Fruit fly (Drosophila melanogaster): ENCODE results near the gene hwt.

Gene hwt

DNA sequence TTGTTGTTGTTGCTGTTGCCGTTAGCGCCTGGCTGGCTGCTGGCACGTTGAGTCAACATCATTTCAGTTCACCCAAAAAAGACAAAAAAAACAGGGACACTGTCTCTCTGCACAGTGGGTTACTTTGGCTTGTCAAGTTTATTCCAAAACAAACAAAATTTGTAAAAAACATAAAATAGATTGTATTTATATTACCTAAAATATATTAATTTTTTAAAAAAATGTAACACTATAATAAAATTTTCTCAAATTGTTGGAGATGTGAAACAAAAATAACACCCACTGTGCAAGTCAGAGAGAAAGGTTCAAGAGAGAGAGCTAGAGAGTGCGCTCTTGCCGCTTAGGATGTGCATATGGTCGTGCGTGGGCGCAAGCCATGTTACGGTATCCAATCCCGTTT lies 589 bp downstream of the hwt start (continued):
- TF ChIP-seq dmrt11E (tag; optimal IDR thresholded peaks at IDR 0.05) (peak; percentile 20), CG12659 (GFP tag; optimal IDR thresholded peaks at IDR 0.05) (peak; percentile 74), CG4424 (GFP tag; optimal IDR thresholded peaks at IDR 0.05) (peak; percentile 50), CG9817 (tag; optimal IDR thresholded peaks at IDR 0.05) (peak; percentile 82), B-H2 (GFP tag; optimal IDR thresholded peaks at IDR 0.05) (peak; percentile 93), CoRest (tag; optimal IDR thresholded peaks at IDR 0.05) (peak; percentile 73), emc (GFP tag; optimal IDR thresholded peaks at IDR 0.05) (no peak), NC2α (GFP tag; optimal IDR thresholded peaks at IDR 0.05) (no peak), D (optimal IDR thresholded peaks at IDR 0.05) (no peak), D (GFP tag; optimal IDR thresholded peaks at IDR 0.05) (peak; percentile 62), Xrp1 (GFP tag; IDR thresholded peaks at IDR 0.05) (peak; percentile 81), CTCF (GFP tag; optimal IDR thresholded peaks at IDR 0.05) (no peak), az2 (GFP tag; optimal IDR thresholded peaks at IDR 0.05) (peak; percentile 59), CG30431 (GFP tag; optimal IDR thresholded peaks at IDR 0.05) (peak; percentile 27), HmgZ (tag; optimal IDR thresholded peaks at IDR 0.05) (peak; percentile 78), CHES-1-like (GFP tag; optimal IDR thresholded peaks at IDR 0.05) (no peak), bsh (GFP tag; optimal IDR thresholded peaks at IDR 0.05) (peak in 1 of 2 experiments; percentile 77), CkIIα-i1 (GFP tag; IDR thresholded peaks at IDR 0.05) (no peak), CG14965 (GFP tag; optimal IDR thresholded peaks at IDR 0.05; ENCODE audit: borderline replicate concordance) (no peak), cwo (GFP tag; optimal IDR thresholded peaks at IDR 0.05) (peak; percentile 86), esg (GFP tag; conservative IDR thresholded peaks at IDR 0.05) (peak; percentile 73), CG3847 (GFP tag; IDR thresholded peaks at IDR 0.05) (peak; percentile 84), Hr3 (GFP tag; optimal IDR thresholded peaks at IDR 0.05) (peak; percentile 64), Oaz (GFP tag; IDR thresholded peaks at IDR 0.05) (peak; percentile 43; the same call in 1 of the 2 replicates), CG15011 (GFP tag; optimal IDR thresholded peaks at IDR 0.05) (peak; percentile 66), crc (GFP tag; optimal IDR thresholded peaks at IDR 0.05) (no peak), pan (optimal IDR thresholded peaks at IDR 0.05) (no peak), pan (GFP tag; optimal IDR thresholded peaks at IDR 0.05 in 1 of 2, IDR thresholded peaks at IDR 0.05 in 1 of 2) (peak in 1 of 2 experiments; percentile 85), CG11723 (GFP tag; optimal IDR thresholded peaks at IDR 0.05) (peak; percentile 42), CG9727 (GFP tag; optimal IDR thresholded peaks at IDR 0.05) (peak; percentile 73), row (GFP tag; IDR thresholded peaks at IDR 0.05) (peak; percentile 84), wor (GFP tag; IDR thresholded peaks at IDR 0.05) (0 out of 2 replicates have a peak, but pooled peaks have one; percentile 25), NFAT (GFP tag; IDR thresholded peaks at IDR 0.05) (peak; percentile 56; the same call in 1 of the 2 replicates), chm (GFP tag; IDR thresholded peaks at IDR 0.05) (peak; percentile 27; the same call in 1 of the 2 replicates), repo (GFP tag; optimal IDR thresholded peaks at IDR 0.05) (no peak), Six4 (GFP tag; optimal IDR thresholded peaks at IDR 0.05) (peak; percentile 21), Chrac-16 (GFP tag; optimal IDR thresholded peaks at IDR 0.05) (peak; percentile 46), peb (GFP tag; IDR thresholded peaks at IDR 0.05) (peak; percentile 39; the same call in 1 of the 2 replicates), tin (GFP tag; optimal IDR thresholded peaks at IDR 0.05) (peak; percentile 66), Sin3A (optimal IDR thresholded peaks at IDR 0.05) (no peak), CG14050 (GFP tag; IDR thresholded peaks at IDR 0.05) (peak; percentile 60), CG6791 (GFP tag; IDR thresholded peaks at IDR 0.05; ENCODE audit: partially characterized antibody) (no peak), grau (tag; optimal IDR thresholded peaks at IDR 0.05) (peak; percentile 87), CG18764 (GFP tag; optimal IDR thresholded peaks at IDR 0.05) (no peak), CG17568 (GFP tag; optimal IDR thresholded peaks at IDR 0.05) (peak; percentile 55), CG10209 (GFP tag; optimal IDR thresholded peaks at IDR 0.05) (peak; percentile 75), Hand (GFP tag; optimal IDR thresholded peaks at IDR 0.05) (peak; percentile 93), Ravus (GFP tag; IDR thresholded peaks at IDR 0.05) (peak; percentile 37), Abd-B (GFP tag; optimal IDR thresholded peaks at IDR 0.05) (peak; percentile 59), Max (GFP tag; optimal IDR thresholded peaks at IDR 0.05) (peak; percentile 48), Taf1 (GFP tag; IDR thresholded peaks at IDR 0.05) (peak; percentile 37; the same call in 1 of the 2 replicates), tap (tag; optimal IDR thresholded peaks at IDR 0.05) (peak; percentile 74)
